Worm (Caenorhabditis elegans): Measurements from ENCODE around the gene srh-41.

ce11 chrII:14247748-14248502, 39.3 kb downstream of the srh-41 start:
- TF ChIP-seq W03F9.2 (tag; optimal IDR thresholded peaks at IDR 0.05), result no peak
- TF ChIP-seq him-1 (tag; optimal IDR thresholded peaks at IDR 0.05), result no peak

Measured in whole organism, L4/young adult.